Worm (Caenorhabditis elegans): ENCODE measurements around the gene srh-159.

The srh-159 gene

DNA sequence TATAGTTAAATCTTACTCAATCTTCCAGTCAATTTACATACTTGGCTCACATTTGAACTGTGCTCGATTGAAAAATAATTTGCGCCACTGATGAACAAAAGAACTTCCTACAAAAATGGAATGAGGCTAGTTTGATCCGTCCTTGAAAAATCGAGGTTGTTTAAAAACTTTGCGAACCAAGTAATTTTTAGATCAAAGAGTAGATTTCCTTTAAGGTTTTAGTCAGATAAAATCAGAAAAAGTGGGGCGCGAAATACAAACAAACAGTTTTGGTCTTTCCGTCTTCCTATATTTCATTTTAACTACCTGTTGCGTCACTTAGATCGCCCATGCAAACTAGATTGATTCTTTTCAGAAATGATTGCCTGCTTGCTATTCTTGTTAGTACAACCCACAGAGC, 19.7 kb downstream of the srh-159 start, which contains the start of gene Y68A4A.10:
Gene Y68A4A.10 (plus strand): TSS at position 301 of the 400 bp plus-strand sequence.
- TF ChIP-seq nhr-77 (tag; optimal IDR thresholded peaks at IDR 0.05) (no peak), F13H6.1 (tag; optimal IDR thresholded peaks at IDR 0.05) (no peak), nhr-21 (tag; optimal IDR thresholded peaks at IDR 0.05) (no peak), nhr-12 (tag; optimal IDR thresholded peaks at IDR 0.05) (no peak), snpc-4 (tag; optimal IDR thresholded peaks at IDR 0.05) (no peak), unc-55 (GFP tag; optimal IDR thresholded peaks at IDR 0.05) (no peak), mbf-1 (tag; optimal IDR thresholded peaks at IDR 0.05) (no peak), ztf-11 (tag; optimal IDR thresholded peaks at IDR 0.05) (no peak), gmeb-1 (tag; optimal IDR thresholded peaks at IDR 0.05) (no peak), ama-1 (optimal IDR thresholded peaks at IDR 0.05) (no peak)

DNA sequence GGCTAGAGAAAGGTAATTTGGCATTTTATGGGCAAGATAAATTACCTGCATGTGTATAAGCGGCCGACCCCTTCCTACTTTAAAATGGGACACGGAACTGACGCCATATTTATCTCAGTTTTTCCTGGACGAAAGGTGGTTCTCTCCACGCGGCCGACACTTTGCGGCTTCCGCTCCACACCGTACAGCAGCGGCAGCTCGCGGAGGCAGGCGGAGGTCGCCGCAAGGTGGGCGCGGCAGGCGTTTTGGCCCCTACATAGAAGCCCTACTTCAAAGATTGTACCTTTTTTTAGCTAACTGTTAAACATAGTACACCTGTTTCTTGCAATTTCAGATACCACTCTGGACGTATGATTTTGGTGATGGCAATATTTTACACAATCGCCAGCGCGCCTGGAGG, 24.3 kb downstream of the srh-159 start:
- TF ChIP-seq nhr-237 (tag; optimal IDR thresholded peaks at IDR 0.05) (no peak), skn-1 (tag; optimal IDR thresholded peaks at IDR 0.05) (no peak), unc-55 (GFP tag; optimal IDR thresholded peaks at IDR 0.05) (no peak), F13H6.1 (tag; optimal IDR thresholded peaks at IDR 0.05) (no peak), sem-4 (tag; optimal IDR thresholded peaks at IDR 0.05) (no peak), C34F6.9 (tag; optimal IDR thresholded peaks at IDR 0.05) (no peak), ztf-11 (tag; optimal IDR thresholded peaks at IDR 0.05) (no peak), ceh-82 (tag; optimal IDR thresholded peaks at IDR 0.05) (no peak), nhr-25 (tag; optimal IDR thresholded peaks at IDR 0.05) (no peak), nhr-77 (tag; optimal IDR thresholded peaks at IDR 0.05) (no peak), unc-62 (GFP tag; optimal IDR thresholded peaks at IDR 0.05) (no peak)

- TF ChIP-seq lin-11 (tag; optimal IDR thresholded peaks at IDR 0.05), result no peak
Observed at ce11 chrV:17208045-17208444, 25.9 kb downstream of the srh-159 start, which contains the start of gene Y68A4A.13. Gene Y68A4A.13, minus strand, starts transcription at chrV:17208145.

- TF ChIP-seq nhr-237 (tag; optimal IDR thresholded peaks at IDR 0.05), result no peak
- no peak for TF ChIP-seq ZK546.5 (tag; optimal IDR thresholded peaks at IDR 0.05)
- TF ChIP-seq nhr-11 (tag; optimal IDR thresholded peaks at IDR 0.05), result no peak
- no peak for TF ChIP-seq ztf-1 (GFP tag; conservative IDR thresholded peaks at IDR 0.05)
- no peak for TF ChIP-seq elt-3 (tag; optimal IDR thresholded peaks at IDR 0.05)
- TF ChIP-seq unc-55 (GFP tag; optimal IDR thresholded peaks at IDR 0.05), result no peak
- TF ChIP-seq lsy-2 (tag; optimal IDR thresholded peaks at IDR 0.05), result no peak
- no peak for TF ChIP-seq aly-2 (tag; optimal IDR thresholded peaks at IDR 0.05)
- TF ChIP-seq nhr-21 (tag; optimal IDR thresholded peaks at IDR 0.05), result no peak
- no peak for TF ChIP-seq lin-11 (tag; optimal IDR thresholded peaks at IDR 0.05)
- TF ChIP-seq dmd-4 (tag; optimal IDR thresholded peaks at IDR 0.05), result no peak
- TF ChIP-seq alr-1 (tag; optimal IDR thresholded peaks at IDR 0.05), result no peak
- no peak for TF ChIP-seq gmeb-1 (tag; optimal IDR thresholded peaks at IDR 0.05)
- TF ChIP-seq nhr-25 (tag; optimal IDR thresholded peaks at IDR 0.05), result no peak
Observed at ce11 chrV:17211989-17212731, 30.0 kb downstream of the srh-159 start, which contains the start of gene srh-236. Gene srh-236, minus strand, starts transcription at chrV:17212039.

ce11 chrV:17212743-17213142, 30.6 kb downstream of the srh-159 start, which contains the start of gene srh-113:
Gene srh-113, plus strand, starts transcription at chrV:17213043.
- no peak for TF ChIP-seq sma-3 (GFP tag; optimal IDR thresholded peaks at IDR 0.05)
- TF ChIP-seq C34F6.9 (tag; optimal IDR thresholded peaks at IDR 0.05), result no peak
- no peak for TF ChIP-seq mdl-1 (tag; optimal IDR thresholded peaks at IDR 0.05)
- no peak for TF ChIP-seq nhr-6 (tag; optimal IDR thresholded peaks at IDR 0.05)
- no peak for TF ChIP-seq skn-1 (tag; optimal IDR thresholded peaks at IDR 0.05)

ce11 chrV:17215602-17216001, 33.5 kb downstream of the srh-159 start:
- TF ChIP-seq nhr-10 (tag; optimal IDR thresholded peaks at IDR 0.05), result no peak
- no peak for TF ChIP-seq unc-55 (GFP tag; optimal IDR thresholded peaks at IDR 0.05)
- TF ChIP-seq gmeb-1 (tag; optimal IDR thresholded peaks at IDR 0.05), result no peak
- no peak for TF ChIP-seq aly-2 (tag; optimal IDR thresholded peaks at IDR 0.05)
- no peak for TF ChIP-seq nhr-6 (tag; optimal IDR thresholded peaks at IDR 0.05)
- no peak for TF ChIP-seq C34F6.9 (tag; optimal IDR thresholded peaks at IDR 0.05)
- TF ChIP-seq ztf-11 (tag; optimal IDR thresholded peaks at IDR 0.05), result no peak
- TF ChIP-seq egl-27 (tag; optimal IDR thresholded peaks at IDR 0.05), result no peak
- TF ChIP-seq ztf-4 (tag; optimal IDR thresholded peaks at IDR 0.05), result no peak
- no peak for TF ChIP-seq ceh-82 (tag; optimal IDR thresholded peaks at IDR 0.05)
- no peak for TF ChIP-seq mbf-1 (tag; optimal IDR thresholded peaks at IDR 0.05)

Measured in whole organism, L2 larva.